Worm (Caenorhabditis elegans) whole organism, L1 larva: ENCODE measurements around the gene pah-1.

Experiments
- C04F5.9 ChIP-seq: sonication (generic microtip); optimal IDR thresholded peaks from 2 replicates; lab custom pipeline; 2016; ENCODE audit warnings: missing genetic modification characterization, missing compliant biosample characterization
- C16A3.4 ChIP-seq: fragments of 150-350 bp; optimal IDR thresholded peaks from 2 replicates; lab custom pipeline; 2014; ENCODE audit warnings: missing biosample characterization, missing genetic modification characterization
- F16B12.6 ChIP-seq: fragments of 150-350 bp; optimal IDR thresholded peaks from 2 replicates; lab custom pipeline; 2014; ENCODE audit warnings: missing biosample characterization, missing genetic modification characterization
- aha-1 ChIP-seq: fragments of 150-350 bp; optimal IDR thresholded peaks from 2 replicates; lab custom pipeline; 2014; ENCODE audit warnings: missing biosample characterization, missing genetic modification characterization
- alr-1 ChIP-seq: fragments of 200-800 bp; sonication (Bioruptor generic); optimal IDR thresholded peaks from 2 replicates; lab custom pipeline; 2018; ENCODE audit warnings: borderline replicate concordance, mild to moderate bottlenecking, missing genetic modification characterization, missing compliant biosample characterization
- blmp-1 ChIP-seq: fragments of 150-350 bp; optimal IDR thresholded peaks from 2 replicates; lab custom pipeline; 2014; ENCODE audit warnings: missing biosample characterization, missing genetic modification characterization
- ceh-63 ChIP-seq: fragments of 200-800 bp; sonication (Bioruptor generic); optimal IDR thresholded peaks from 2 replicates; lab custom pipeline; 2018; ENCODE audit warnings: mild to moderate bottlenecking, missing genetic modification characterization, missing compliant biosample characterization
- ceh-8 ChIP-seq: fragments of 200-800 bp; sonication (Bioruptor generic); optimal IDR thresholded peaks from 2 replicates; lab custom pipeline; 2018; ENCODE audit warnings: mild to moderate bottlenecking, missing genetic modification characterization, moderate library complexity, missing compliant biosample characterization
- ceh-82 ChIP-seq, 3 experiments: fragments of 150-350 bp in 1 of 3; sonication (generic microtip) in 2 of 3; optimal IDR thresholded peaks; 2 replicates each; lab custom pipeline; 2014 to 2017; ENCODE audit warnings: missing biosample characterization in 3 of 3, missing genetic modification characterization in 3 of 3
- ceh-88 ChIP-seq: fragments of 200-800 bp; sonication (Bioruptor generic); IDR thresholded peaks from 2 replicates; pipeline ENCODE4 v1.3.6; 2022; ENCODE audit warnings: missing genetic modification characterization, missing compliant biosample characterization
- ceh-90 ChIP-seq: sonication (generic microtip); optimal IDR thresholded peaks from 2 replicates; lab custom pipeline; 2016; ENCODE audit warnings: missing genetic modification characterization, missing compliant biosample characterization
- dpl-1 ChIP-seq, 3 experiments: fragments of 150-350 bp in 2 of 3; sonication (generic microtip) in 1 of 3; optimal IDR thresholded peaks; 2 replicates each; lab custom pipeline; 2014 to 2017; ENCODE audit warnings: missing biosample characterization in 3 of 3, missing genetic modification characterization in 3 of 3, missing genetic modification reagents in 3 of 3
- dsc-1 ChIP-seq: sonication (generic microtip); optimal IDR thresholded peaks from 2 replicates; lab custom pipeline; 2016; ENCODE audit warnings: mild to moderate bottlenecking, missing genetic modification characterization, missing compliant biosample characterization
- efl-3 ChIP-seq: fragments of 200-800 bp; sonication (Bioruptor generic); optimal IDR thresholded peaks from 2 replicates; lab custom pipeline; 2018; ENCODE audit warnings: mild to moderate bottlenecking, missing genetic modification characterization, missing compliant biosample characterization
- egl-13 ChIP-seq: sonication (generic microtip); optimal IDR thresholded peaks from 2 replicates; lab custom pipeline; 2016; ENCODE audit warnings: missing genotype, missing genetic modification reagents, missing genetic modification characterization, missing compliant biosample characterization
- egl-27 ChIP-seq, 2 experiments: fragments of 150-350 bp in 1 of 2; sonication (generic microtip); optimal IDR thresholded peaks; 3 replicates each; lab custom pipeline; 2017 to 2018; ENCODE audit warnings: missing biosample characterization in 2 of 2, missing genetic modification characterization in 2 of 2, missing genetic modification reagents in 2 of 2
- elt-2 ChIP-seq: sonication (generic microtip); optimal IDR thresholded peaks from 2 replicates; lab custom pipeline; 2016; ENCODE audit warnings: missing genetic modification characterization, mild to moderate bottlenecking, inconsistent platforms, missing compliant biosample characterization, missing genetic modification reagents
- ets-5 ChIP-seq: fragments of 200-800 bp; sonication (Bioruptor generic); IDR thresholded peaks from 2 replicates; pipeline ENCODE4 v1.3.6; 2022; ENCODE audit warnings: missing genetic modification characterization, missing compliant biosample characterization
- fkh-10 ChIP-seq: sonication (generic microtip); optimal IDR thresholded peaks from 2 replicates; lab custom pipeline; 2017; ENCODE audit warnings: missing biosample characterization, missing genetic modification reagents, missing genetic modification characterization
- fkh-4 ChIP-seq: sonication (generic microtip); optimal IDR thresholded peaks from 2 replicates; lab custom pipeline; 2016; ENCODE audit warnings: missing compliant biosample characterization, missing genetic modification characterization, borderline replicate concordance
- fkh-8 ChIP-seq: sonication (generic microtip); optimal IDR thresholded peaks from 2 replicates; lab custom pipeline; 2016; ENCODE audit warnings: mild to moderate bottlenecking, missing genetic modification characterization, missing compliant biosample characterization
- fos-1 ChIP-seq: fragments of 150-350 bp; optimal IDR thresholded peaks from 2 replicates; lab custom pipeline; 2014; ENCODE audit warnings: missing biosample characterization, missing genetic modification characterization
- grh-1 ChIP-seq: fragments of 200-800 bp; sonication (Bioruptor generic); IDR thresholded peaks from 2 replicates; pipeline ENCODE4 v1.3.6; 2022; ENCODE audit warnings: missing genetic modification reagents, missing genetic modification characterization, missing compliant biosample characterization
- irx-1 ChIP-seq: sonication (generic microtip); optimal IDR thresholded peaks from 2 replicates; lab custom pipeline; 2016; ENCODE audit warnings: missing genetic modification characterization, missing compliant biosample characterization
- jun-1 ChIP-seq: fragments of 150-350 bp; optimal IDR thresholded peaks from 2 replicates; lab custom pipeline; 2014; ENCODE audit warnings: missing biosample characterization, missing genetic modification reagents, missing genetic modification characterization
- lin-13 ChIP-seq: fragments of 150-350 bp; optimal IDR thresholded peaks from 2 replicates; lab custom pipeline; 2014; ENCODE audit warnings: missing biosample characterization, missing genetic modification reagents, missing genetic modification characterization
- lin-14 ChIP-seq: fragments of 200-800 bp; sonication (Bioruptor generic); optimal IDR thresholded peaks from 2 replicates; lab custom pipeline; 2018; ENCODE audit warnings: mild to moderate bottlenecking, missing genetic modification characterization, moderate library complexity, missing compliant biosample characterization
- lin-15B ChIP-seq: fragments of 150-350 bp; sonication (generic microtip); optimal IDR thresholded peaks from 3 replicates; lab custom pipeline; 2014; ENCODE audit warnings: missing biosample characterization, missing genetic modification characterization
- lin-35 ChIP-seq, 2 experiments: fragments of 150-350 bp; optimal IDR thresholded peaks; 2 replicates each; lab custom pipeline; 2014; ENCODE audit warnings: missing biosample characterization in 2 of 2, missing genetic modification characterization in 2 of 2, missing genetic modification reagents in 2 of 2
- lin-39 ChIP-seq: fragments of 150-350 bp; optimal IDR thresholded peaks from 2 replicates; lab custom pipeline; 2014; ENCODE audit warnings: missing biosample characterization, missing genetic modification reagents, missing genetic modification characterization
- lir-3 ChIP-seq: sonication (generic microtip); optimal IDR thresholded peaks from 2 replicates; lab custom pipeline; 2016; ENCODE audit warnings: mild to moderate bottlenecking, missing genetic modification characterization, moderate library complexity, missing compliant biosample characterization; ENCODE audit not compliant: poor library complexity
- mdl-1 ChIP-seq, 2 experiments: fragments of 150-350 bp; optimal IDR thresholded peaks; 2 replicates each; lab custom pipeline; 2014 to 2017; ENCODE audit warnings: missing biosample characterization in 2 of 2, missing genetic modification characterization in 2 of 2, inconsistent platforms in 1 of 2
- mef-2 ChIP-seq: fragments of 150-350 bp; optimal IDR thresholded peaks from 2 replicates; lab custom pipeline; 2014; ENCODE audit warnings: missing biosample characterization, missing genetic modification characterization
- mep-1 ChIP-seq: fragments of 150-350 bp; optimal IDR thresholded peaks from 2 replicates; lab custom pipeline; 2014; ENCODE audit warnings: missing biosample characterization, missing genetic modification characterization
- nhr-12 ChIP-seq: sonication (generic microtip); optimal IDR thresholded peaks from 2 replicates; lab custom pipeline; 2017; ENCODE audit warnings: missing biosample characterization, missing genetic modification characterization
- nhr-19 ChIP-seq: fragments of 200-800 bp; sonication (Bioruptor generic); conservative IDR thresholded peaks from 2 replicates; pipeline ENCODE4 v1.3.6; 2022; ENCODE audit warnings: missing genetic modification characterization, missing compliant biosample characterization
- nhr-20 ChIP-seq: sonication (generic microtip); optimal IDR thresholded peaks from 2 replicates; lab custom pipeline; 2016; ENCODE audit warnings: mild to moderate bottlenecking, missing genetic modification characterization, missing compliant biosample characterization
- nhr-237 ChIP-seq: fragments of 150-350 bp; optimal IDR thresholded peaks from 2 replicates; lab custom pipeline; 2014; ENCODE audit warnings: missing biosample characterization, missing genetic modification characterization
- nhr-47 ChIP-seq: sonication (generic microtip); optimal IDR thresholded peaks from 2 replicates; lab custom pipeline; 2016; ENCODE audit warnings: mild to moderate bottlenecking, missing genetic modification characterization, moderate library complexity, missing compliant biosample characterization
- nhr-76 ChIP-seq: sonication (generic microtip); optimal IDR thresholded peaks from 2 replicates; lab custom pipeline; 2017; ENCODE audit warnings: missing biosample characterization, missing genetic modification characterization
- nhr-77 ChIP-seq: fragments of 150-350 bp; optimal IDR thresholded peaks from 2 replicates; lab custom pipeline; 2014; ENCODE audit warnings: missing biosample characterization, missing genetic modification characterization
- nhr-84 ChIP-seq: sonication (generic microtip); optimal IDR thresholded peaks from 2 replicates; lab custom pipeline; 2017; ENCODE audit warnings: missing biosample characterization, missing genetic modification characterization
- pag-3 ChIP-seq: sonication (generic microtip); optimal IDR thresholded peaks from 2 replicates; lab custom pipeline; 2017; ENCODE audit warnings: missing genetic modification characterization, mild to moderate bottlenecking, missing compliant biosample characterization, antibody characterized with exemption, borderline replicate concordance; ENCODE audit not compliant: insufficient read depth
- pqm-1 ChIP-seq: sonication (generic microtip); optimal IDR thresholded peaks from 3 replicates; lab custom pipeline; 2017; ENCODE audit warnings: missing biosample characterization, missing genetic modification characterization
- snpc-4 ChIP-seq: fragments of 150-350 bp; optimal IDR thresholded peaks from 2 replicates; lab custom pipeline; 2014; ENCODE audit warnings: missing biosample characterization, missing genetic modification characterization
- snu-23 ChIP-seq: sonication (generic microtip); optimal IDR thresholded peaks from 2 replicates; lab custom pipeline; 2016; ENCODE audit warnings: missing genetic modification characterization, missing compliant biosample characterization
- sptf-1 ChIP-seq: fragments of 150-350 bp; optimal IDR thresholded peaks from 2 replicates; lab custom pipeline; 2014; ENCODE audit warnings: missing biosample characterization, missing genetic modification characterization
- swsn-7 ChIP-seq: sonication (generic microtip); optimal IDR thresholded peaks from 2 replicates; lab custom pipeline; 2016; ENCODE audit warnings: missing genetic modification characterization, missing compliant biosample characterization
- unc-130 ChIP-seq: fragments of 150-350 bp; optimal IDR thresholded peaks from 2 replicates; lab custom pipeline; 2017; ENCODE audit warnings: missing biosample characterization, missing genetic modification characterization, inconsistent platforms
- vab-15 ChIP-seq: sonication (generic microtip); optimal IDR thresholded peaks from 2 replicates; lab custom pipeline; 2017; ENCODE audit warnings: missing genotype, mild to moderate bottlenecking, missing genetic modification characterization, missing compliant biosample characterization
- xbp-1 ChIP-seq: sonication (generic microtip); optimal IDR thresholded peaks from 2 replicates; lab custom pipeline; 2016; ENCODE audit warnings: missing genetic modification characterization, missing compliant biosample characterization
- zip-4 ChIP-seq: fragments of 200-800 bp; sonication (Bioruptor generic); optimal IDR thresholded peaks from 2 replicates; lab custom pipeline; 2018; ENCODE audit warnings: mild to moderate bottlenecking, missing genetic modification characterization, moderate library complexity, missing compliant biosample characterization
- ztf-11 ChIP-seq, 2 experiments: sonication (generic microtip); optimal IDR thresholded peaks; 2 replicates each; lab custom pipeline; 2016 to 2017; ENCODE audit warnings: missing genetic modification characterization in 2 of 2, missing biosample characterization in 1 of 2, missing compliant biosample characterization in 1 of 2

pah-1 gene

ce11 chrII:8741277-8741676 lies 25.5 kb downstream of the pah-1 start (continued):
- TF ChIP-seq zip-4 (GFP tag; lab: Kevin White, UChicago) (no peak), irx-1 (tag; lab: Kevin White, UChicago) (peak; percentile 7), pqm-1 (no peak), nhr-19 (GFP tag; lab: Robert Waterston, UW) (peak; percentile 72), snu-23 (peak; percentile 73), lin-14 (peak; percentile 74), mdl-1 (tag; optimal IDR thresholded peaks at IDR 0.05; lab: Kevin White, UChicago) (peak in 1 of 2 experiments; percentile 86), fkh-8 (no peak), egl-13 (tag; lab: Kevin White, UChicago) (no peak), ceh-88 (GFP tag; lab: Robert Waterston, UW) (no peak), xbp-1 (tag; lab: Kevin White, UChicago) (peak; percentile 2), snpc-4 (no peak), lin-35 (GFP tag; optimal IDR thresholded peaks at IDR 0.05; lab: Kevin White, UChicago) (peak; percentile 4 to 55), unc-130 (tag; lab: Kevin White, UChicago) (no peak), ceh-90 (tag; lab: Kevin White, UChicago) (no peak), jun-1 (tag; lab: Kevin White, UChicago) (no peak), F16B12.6 (no peak), pag-3 (tag; lab: Kevin White, UChicago) (no peak), mep-1 (tag; lab: Kevin White, UChicago) (peak; percentile 18), nhr-12 (no peak), ets-5 (GFP tag; lab: Robert Waterston, UW) (no peak), C16A3.4 (tag; lab: Kevin White, UChicago) (no peak), lir-3 (tag; lab: Kevin White, UChicago) (peak; percentile 48), vab-15 (no peak), nhr-84 (no peak), grh-1 (no peak), nhr-76 (tag; lab: Kevin White, UChicago) (no peak), nhr-77 (no peak), efl-3 (GFP tag; lab: Kevin White, UChicago) (no peak), ceh-8 (no peak), ceh-63 (no peak), lin-13 (no peak), alr-1 (tag; lab: Kevin White, UChicago) (no peak), swsn-7 (peak; percentile 24), elt-2 (peak; percentile 3), aha-1 (no peak), nhr-237 (tag; lab: Kevin White, UChicago) (no peak), lin-15B (tag; lab: Kevin White, UChicago) (no peak), lin-39 (tag; lab: Kevin White, UChicago) (no peak), nhr-20 (tag; lab: Kevin White, UChicago) (peak; percentile 81), fkh-10 (GFP tag; lab: Kevin White, UChicago) (no peak), dpl-1 (GFP tag; optimal IDR thresholded peaks at IDR 0.05; lab: Kevin White, UChicago) (peak in 2 of 3 experiments; percentile 8 to 16), egl-27 (tag; optimal IDR thresholded peaks at IDR 0.05; lab: Kevin White, UChicago) (no peak), fkh-4 (tag; lab: Kevin White, UChicago) (no peak), blmp-1 (tag; lab: Kevin White, UChicago) (no peak), dsc-1 (no peak), ceh-82 (tag; optimal IDR thresholded peaks at IDR 0.05; lab: Kevin White, UChicago) (no peak), fos-1 (tag; lab: Kevin White, UChicago) (no peak), ztf-11 (tag; optimal IDR thresholded peaks at IDR 0.05; lab: Kevin White, UChicago) (no peak), nhr-47 (peak; percentile 2), sptf-1 (tag; lab: Kevin White, UChicago) (no peak), mef-2 (tag; lab: Kevin White, UChicago) (no peak), C04F5.9 (no peak)
